Worm (Caenorhabditis elegans): Measurements from ENCODE around the gene mam-5.

ce11 chrV:9982568-9982967 is 30.1 kb downstream of the mam-5 start, which contains the start of gene C27H6.9:
- TF ChIP-seq mxl-1 (tag; optimal IDR thresholded peaks at IDR 0.05) (no peak), mcd-1 (GFP tag; IDR thresholded peaks at IDR 0.05) (no peak), nfya-1 (tag; optimal IDR thresholded peaks at IDR 0.05; ENCODE audit: borderline replicate concordance, insufficient read depth) (no peak), ceh-27 (GFP tag; optimal IDR thresholded peaks at IDR 0.05) (no peak)
